Fruit fly (Drosophila melanogaster) whole organism, prepupa: ENCODE measurements around the gene niki.

Source experiments
- CG1621 ChIP-seq: fragments of 200-800 bp; sonication (Bioruptor generic); optimal IDR thresholded peaks from 3 replicates; lab custom pipeline; 2018; ENCODE audit warnings: missing biosample characterization, mild to moderate bottlenecking, missing genetic modification characterization
- CG16779 ChIP-seq: fragments of 200-800 bp; sonication (Bioruptor generic); optimal IDR thresholded peaks from 3 replicates; lab custom pipeline; 2017; ENCODE audit warnings: missing biosample characterization, mild to moderate bottlenecking, missing genetic modification characterization
- CG31627 ChIP-seq: fragments of 200-800 bp; sonication (Bioruptor generic); optimal IDR thresholded peaks from 3 replicates; lab custom pipeline; 2016; ENCODE audit warnings: missing biosample characterization, missing genetic modification characterization
- Eip93F ChIP-seq: fragments of 200-800 bp; sonication (Bioruptor generic); optimal IDR thresholded peaks from 2 replicates; lab custom pipeline; 2016; ENCODE audit warnings: missing biosample characterization, mild to moderate bottlenecking, missing genetic modification characterization

DNA sequence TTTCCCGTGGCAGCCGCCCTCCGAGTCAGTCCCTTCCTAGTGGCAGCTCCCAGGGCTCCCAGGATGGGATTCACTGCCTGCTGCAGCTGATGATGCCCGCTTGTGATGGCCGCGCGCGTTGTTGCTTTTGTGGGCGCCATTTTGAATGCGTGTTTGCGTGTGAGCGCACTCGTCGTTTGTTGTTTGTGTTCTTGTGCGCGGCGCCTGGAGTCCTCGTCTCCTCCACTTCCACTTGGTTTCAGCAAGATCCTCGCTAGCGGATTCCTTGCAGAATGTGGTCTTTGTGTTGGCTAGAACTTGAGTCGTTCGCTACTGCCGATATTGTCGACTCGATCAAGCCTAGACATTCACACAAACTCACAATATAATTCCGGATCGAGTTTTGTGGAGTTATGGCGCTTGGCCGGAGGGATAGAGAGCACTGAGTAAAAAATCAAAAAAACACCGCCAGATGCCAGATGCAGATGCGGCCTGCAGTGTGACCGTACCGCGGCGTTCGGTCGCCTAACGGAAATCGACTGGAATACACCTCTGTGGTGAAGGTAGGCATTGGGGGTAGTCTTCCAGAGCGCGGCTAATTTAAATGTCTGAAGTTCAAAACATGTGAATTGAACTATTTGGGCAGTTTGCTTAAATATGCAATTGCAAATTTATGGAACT is 45.1 kb upstream of the niki start, which contains the start of gene CycB3:
- TF ChIP-seq CG16779 (tag; lab: Kevin White, UChicago) (no peak), CG1621 (tag; lab: Kevin White, UChicago) (peak; percentile 57), Eip93F (GFP tag; lab: Kevin White, UChicago) (no peak), CG31627 (GFP tag; lab: Kevin White, UChicago) (no peak)
